Fruit fly (Drosophila melanogaster): ENCODE results near the gene Prosalpha2.
A peak's percentile ranks its signal among the peaks of the same experiment; 100 is the strongest.

Prosalpha2 gene

DNA sequence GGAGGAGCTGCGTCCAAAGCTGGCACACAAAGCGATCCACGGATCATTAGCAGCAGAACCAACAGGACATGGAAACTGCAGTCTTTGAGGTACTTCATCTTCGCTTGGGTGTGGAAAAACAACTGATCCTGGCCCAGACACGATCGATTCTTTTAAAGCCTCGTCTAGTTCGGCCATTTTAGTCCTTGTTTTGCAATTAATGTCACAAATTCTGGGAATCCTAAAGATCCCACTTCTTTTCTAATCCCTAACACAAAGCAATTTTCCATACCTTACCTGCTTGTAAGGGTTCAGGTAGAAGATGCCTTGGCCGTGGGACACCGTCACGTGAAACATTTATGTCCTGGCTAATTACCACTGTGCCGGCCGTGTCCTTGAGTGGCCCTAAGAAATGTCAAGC, 48.6 kb upstream of the Prosalpha2 start, which contains the start of gene CG10035:
Gene CG10035, minus strand, starts transcription at position 129 of the 400 bp plus-strand sequence.
- TF ChIP-seq zen (tag; optimal IDR thresholded peaks at IDR 0.05) (peak; percentile 98), pros (GFP tag; optimal IDR thresholded peaks at IDR 0.05) (peak; percentile 12), slou (GFP tag; optimal IDR thresholded peaks at IDR 0.05) (no peak), D (optimal IDR thresholded peaks at IDR 0.05) (peak; percentile 55), D (GFP tag; optimal IDR thresholded peaks at IDR 0.05) (no peak), CG15479 (GFP tag; optimal IDR thresholded peaks at IDR 0.05) (peak; percentile 20), CG8359 (GFP tag; optimal IDR thresholded peaks at IDR 0.05; ENCODE audit: borderline replicate concordance) (no peak)

DNA sequence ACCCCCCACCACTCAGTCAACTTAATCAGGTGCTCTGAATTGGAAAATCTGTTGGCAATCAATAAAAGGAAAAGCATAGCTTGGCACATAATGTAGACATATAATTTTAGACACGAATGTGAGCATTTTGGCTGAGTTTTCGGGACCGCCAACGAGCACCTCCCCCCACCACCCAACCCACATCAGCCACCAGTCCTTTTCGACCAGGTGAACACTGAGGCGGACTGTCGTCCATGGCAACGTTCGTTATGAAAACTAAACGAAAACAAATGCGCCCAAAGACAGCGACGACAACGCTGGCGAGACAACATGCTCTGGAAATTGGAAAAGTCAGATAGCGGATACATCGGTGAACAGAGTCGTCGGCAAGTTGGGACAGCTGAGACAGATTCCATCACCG, 48.1 kb upstream of the Prosalpha2 start, which contains the start of gene GstD11:
Gene GstD11, plus strand, starts transcription at position 301 of the 400 bp plus-strand sequence.
- TF ChIP-seq CG8944 (GFP tag; optimal IDR thresholded peaks at IDR 0.05) (no peak), CG11504 (tag; optimal IDR thresholded peaks at IDR 0.05) (no peak), wor (GFP tag; IDR thresholded peaks at IDR 0.05) (no peak), CG10565 (GFP tag; optimal IDR thresholded peaks at IDR 0.05) (no peak), CHES-1-like (GFP tag; optimal IDR thresholded peaks at IDR 0.05) (no peak), sr (GFP tag; IDR thresholded peaks at IDR 0.05) (no peak)

- peak; percentile 71 for TF ChIP-seq CTCF (GFP tag; optimal IDR thresholded peaks at IDR 0.05)
- TF ChIP-seq CG16813 (GFP tag; IDR thresholded peaks at IDR 0.05; ENCODE audit: partially characterized antibody): peak; percentile 31; the same call in 1 of the 3 replicates
- TF ChIP-seq amos (GFP tag; IDR thresholded peaks at IDR 0.05; ENCODE audit: partially characterized antibody): peak; percentile 60
- no peak for TF ChIP-seq CG34422 (GFP tag; IDR thresholded peaks at IDR 0.05)
- peak; percentile 39 for TF ChIP-seq stwl (tag; optimal IDR thresholded peaks at IDR 0.05)
- TF ChIP-seq knrl (GFP tag; IDR thresholded peaks at IDR 0.05; ENCODE audit: partially characterized antibody): peak; percentile 27; the same call in 1 of the 3 replicates
- TF ChIP-seq z (GFP tag; IDR thresholded peaks at IDR 0.05): no peak
- TF ChIP-seq Bgb (GFP tag; IDR thresholded peaks at IDR 0.05; ENCODE audit: partially characterized antibody): peak; percentile 20; the same call in 1 of the 2 replicates
- peak; percentile 21; the same call in 1 of the 2 replicates for TF ChIP-seq CG13287 (GFP tag; IDR thresholded peaks at IDR 0.05; ENCODE audit: partially characterized antibody)
Observed at dm6 chr3R:12383784-12384183, 47.3 kb upstream of the Prosalpha2 start.

- TF ChIP-seq ci (GFP tag; IDR thresholded peaks at IDR 0.05) (no peak), CG6854 (GFP tag; optimal IDR thresholded peaks at IDR 0.05) (no peak), Ets97D (GFP tag; optimal IDR thresholded peaks at IDR 0.05) (no peak), CG6175 (GFP tag; IDR thresholded peaks at IDR 0.05) (peak; percentile 75; the same call in 1 of the 3 replicates), CG1792 (GFP tag; optimal IDR thresholded peaks at IDR 0.05) (no peak), CG10267 (tag; optimal IDR thresholded peaks at IDR 0.05) (no peak), rib (GFP tag; IDR thresholded peaks at IDR 0.05) (no peak), E2f1 (GFP tag; IDR thresholded peaks at IDR 0.05) (no peak), Camta (GFP tag; optimal IDR thresholded peaks at IDR 0.05) (no peak), sim (GFP tag; IDR thresholded peaks at IDR 0.05) (no peak), CG34422 (GFP tag; IDR thresholded peaks at IDR 0.05) (no peak), Drgx (GFP tag; IDR thresholded peaks at IDR 0.05) (0 out of 2 replicates have a peak, but pooled peaks have one; percentile 24), Max (GFP tag; optimal IDR thresholded peaks at IDR 0.05) (no peak), Side (GFP tag; optimal IDR thresholded peaks at IDR 0.05) (no peak), CG4617 (GFP tag; optimal IDR thresholded peaks at IDR 0.05; ENCODE audit: borderline replicate concordance) (no peak), CG14441 (GFP tag; IDR thresholded peaks at IDR 0.05) (no peak), CG8281 (tag; optimal IDR thresholded peaks at IDR 0.05) (no peak)
Observed at dm6 chr3R:12384274-12384673, 46.8 kb upstream of the Prosalpha2 start.

All from whole organism, embryonic.